Worm (Caenorhabditis elegans) whole organism, early embryonic: ENCODE measurements around the gene F37A8.5.

Source experiments
- ama-1 ChIP-seq: fragments of 150-350 bp; optimal IDR thresholded peaks from 2 replicates; lab custom pipeline; 2014
- flt-1 ChIP-seq: fragments of 200-800 bp; sonication (Bioruptor generic); IDR thresholded peaks from 2 replicates; pipeline ENCODE4 v1.3.6; 2022; ENCODE audit warnings: missing genetic modification characterization, missing compliant biosample characterization
- pes-1 ChIP-seq: fragments of 200-800 bp; sonication (Bioruptor generic); IDR thresholded peaks from 2 replicates; pipeline ENCODE4 v1.3.6; 2022; ENCODE audit warnings: missing genetic modification reagents, missing genetic modification characterization, missing compliant biosample characterization
- tra-4 ChIP-seq: sonication (generic microtip); optimal IDR thresholded peaks from 2 replicates; lab custom pipeline; 2017; ENCODE audit warnings: missing genetic modification characterization, missing compliant biosample characterization

DNA sequence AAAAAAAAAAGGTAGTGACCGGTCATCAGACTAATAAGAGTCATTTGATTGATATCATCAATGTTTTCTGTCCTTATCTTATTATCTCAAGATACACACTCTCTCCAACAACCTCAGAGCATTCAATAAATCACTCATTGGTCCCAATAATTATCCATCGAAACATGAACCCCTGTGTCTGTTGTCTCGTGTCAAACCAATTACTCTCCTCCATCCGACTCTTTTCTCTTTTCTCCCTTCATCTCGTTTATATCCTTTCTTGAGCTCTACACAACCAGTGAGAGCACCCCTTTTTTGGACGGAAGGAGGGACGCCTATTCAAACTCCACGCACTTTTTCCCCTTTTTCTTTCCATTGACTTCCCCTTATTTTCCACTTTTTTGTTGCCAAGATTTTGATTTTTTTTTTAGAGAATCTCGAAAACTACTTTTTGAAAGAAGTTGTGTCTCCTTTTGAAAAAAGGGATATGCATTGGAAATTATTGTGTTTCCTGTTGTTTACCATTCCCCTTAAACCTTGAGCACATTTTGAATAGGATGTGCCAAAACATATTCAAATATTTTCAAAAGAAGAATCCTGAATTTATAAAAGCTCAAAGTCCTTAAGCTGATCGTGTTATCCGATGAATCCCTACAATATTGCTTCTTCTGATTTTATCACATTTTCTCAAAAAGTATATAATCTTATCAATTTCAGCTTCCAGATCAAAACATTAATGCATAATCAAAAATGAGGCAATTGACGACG lies 49.2 kb downstream of the F37A8.5 start, which contains the start of gene pxd-1:
- no peak for TF ChIP-seq pes-1 (GFP tag; lab: Robert Waterston, UW)
- TF ChIP-seq tra-4 (tag; lab: Kevin White, UChicago): no peak
- no peak for TF ChIP-seq flt-1 (GFP tag; lab: Robert Waterston, UW)
- TF ChIP-seq ama-1 (lab: Kevin White, UChicago): no peak
